Fruit fly (Drosophila melanogaster) whole organism, embryonic: ENCODE measurements around the gene Dbx.
A peak's percentile ranks its signal among the peaks of the same experiment; 100 is the strongest.

Experiments
- Antp ChIP-seq: fragments of 200-800 bp; sonication (Bioruptor generic); optimal IDR thresholded peaks from 3 replicates; lab custom pipeline; 2016; ENCODE audit warnings: missing biosample characterization, missing genetic modification characterization
- Bgb ChIP-seq: fragments of 200-800 bp; sonication (Bioruptor generic); IDR thresholded peaks from 2 replicates; pipeline ENCODE4 v1.3.6; 2022; ENCODE audit warnings: missing biosample characterization, missing genetic modification characterization; ENCODE audit not compliant: partially characterized antibody
- Blimp-1 ChIP-seq: fragments of 200-800 bp; sonication (Bioruptor generic); optimal IDR thresholded peaks from 3 replicates; lab custom pipeline; 2018; ENCODE audit warnings: missing biosample characterization, missing genetic modification characterization, mild to moderate bottlenecking, moderate library complexity, missing genetic modification reagents
- CG1024 ChIP-seq: fragments of 200-800 bp; sonication (Bioruptor generic); IDR thresholded peaks from 2 replicates; pipeline ENCODE4 v1.3.6; 2022; ENCODE audit warnings: missing biosample characterization, missing genetic modification characterization
- CG11504 ChIP-seq: fragments of 200-800 bp; sonication (Bioruptor generic); optimal IDR thresholded peaks from 3 replicates; lab custom pipeline; 2019; ENCODE audit warnings: missing biosample characterization, mild to moderate bottlenecking, missing genetic modification characterization, moderate library complexity
- CG11696 ChIP-seq: fragments of 200-800 bp; sonication (Bioruptor generic); IDR thresholded peaks from 2 replicates; pipeline ENCODE4 v1.3.6; 2022; ENCODE audit warnings: missing biosample characterization, missing genetic modification characterization
- CG12942 ChIP-seq: fragments of 200-800 bp; sonication (Bioruptor generic); optimal IDR thresholded peaks from 3 replicates; lab custom pipeline; 2016; ENCODE audit warnings: missing biosample characterization, missing genetic modification characterization
- CG13296 ChIP-seq: fragments of 200-800 bp; sonication (Bioruptor generic); optimal IDR thresholded peaks from 3 replicates; lab custom pipeline; 2018; ENCODE audit warnings: missing biosample characterization, mild to moderate bottlenecking, missing genetic modification characterization
- CG14014 ChIP-seq: fragments of 200-800 bp; sonication (Bioruptor generic); IDR thresholded peaks from 2 replicates; pipeline ENCODE4 v1.3.6; 2022; ENCODE audit warnings: missing biosample characterization, missing genetic modification characterization
- CG14050 ChIP-seq: fragments of 200-800 bp; sonication (Bioruptor generic); IDR thresholded peaks from 3 replicates; pipeline ENCODE4 v1.3.6; 2022; ENCODE audit warnings: missing biosample characterization, missing genetic modification characterization
- CG14441 ChIP-seq: fragments of 200-800 bp; sonication (Bioruptor generic); IDR thresholded peaks from 2 replicates; pipeline ENCODE4 v1.3.6; 2022; ENCODE audit warnings: missing biosample characterization, missing genetic modification characterization
- CG18599 ChIP-seq: fragments of 200-800 bp; sonication (Bioruptor generic); optimal IDR thresholded peaks from 3 replicates; lab custom pipeline; 2017; ENCODE audit warnings: missing biosample characterization, missing genetic modification characterization, mild to moderate bottlenecking, moderate library complexity, missing genetic modification reagents
- CG2678 ChIP-seq: fragments of 200-800 bp; sonication (Bioruptor generic); optimal IDR thresholded peaks from 3 replicates; lab custom pipeline; 2019; ENCODE audit warnings: missing biosample characterization, mild to moderate bottlenecking, missing genetic modification characterization, moderate library complexity
- CG32772 ChIP-seq: fragments of 200-800 bp; sonication (Bioruptor generic); IDR thresholded peaks from 2 replicates; pipeline ENCODE4 v1.3.6; 2022; ENCODE audit warnings: missing biosample characterization, missing genetic modification characterization
- CG3281 ChIP-seq: fragments of 200-800 bp; sonication (Bioruptor generic); optimal IDR thresholded peaks from 3 replicates; lab custom pipeline; 2017; ENCODE audit warnings: missing biosample characterization, mild to moderate bottlenecking, missing genetic modification characterization
- CG3847 ChIP-seq: fragments of 200-800 bp; sonication (Bioruptor generic); IDR thresholded peaks from 2 replicates; pipeline ENCODE4 v1.3.6; 2022; ENCODE audit warnings: missing biosample characterization, missing genetic modification characterization
- CG4820 ChIP-seq: fragments of 200-800 bp; sonication (Bioruptor generic); optimal IDR thresholded peaks from 3 replicates; lab custom pipeline; 2016; ENCODE audit warnings: missing biosample characterization, missing genetic modification characterization
- CG6813 ChIP-seq: fragments of 200-800 bp; sonication (Bioruptor generic); optimal IDR thresholded peaks from 2 replicates; lab custom pipeline; 2017; ENCODE audit warnings: missing biosample characterization, missing genetic modification characterization, mild to moderate bottlenecking, moderate library complexity, missing genetic modification reagents
- CG7839 ChIP-seq: fragments of 200-800 bp; sonication (Bioruptor generic); optimal IDR thresholded peaks from 3 replicates; lab custom pipeline; 2018; ENCODE audit warnings: missing biosample characterization, mild to moderate bottlenecking, missing genetic modification characterization, moderate library complexity
- CG8290 ChIP-seq, 3 experiments: fragments of 200-800 bp; sonication (Bioruptor generic); optimal IDR thresholded peaks; 2 replicates each; lab custom pipeline; 2016 to 2019; ENCODE audit warnings: missing biosample characterization in 3 of 3, missing genetic modification characterization in 3 of 3, mild to moderate bottlenecking in 2 of 3, moderate library complexity in 1 of 3
- CG8388 ChIP-seq: fragments of 200-800 bp; sonication (Bioruptor generic); optimal IDR thresholded peaks from 2 replicates; lab custom pipeline; 2019; ENCODE audit warnings: missing biosample characterization, mild to moderate bottlenecking, missing genetic modification characterization, moderate library complexity
- Dp ChIP-seq: fragments of 200-800 bp; sonication (Bioruptor generic); optimal IDR thresholded peaks from 2 replicates; lab custom pipeline; 2018; ENCODE audit warnings: missing biosample characterization, mild to moderate bottlenecking, missing genetic modification characterization, moderate library complexity
- HHEX ChIP-seq: fragments of 200-800 bp; sonication (Bioruptor generic); optimal IDR thresholded peaks from 3 replicates; lab custom pipeline; 2017; ENCODE audit warnings: missing biosample characterization, mild to moderate bottlenecking, missing genetic modification characterization, missing genetic modification reagents
- HLH3B ChIP-seq: fragments of 200-800 bp; sonication (Bioruptor generic); IDR thresholded peaks from 2 replicates; pipeline ENCODE4 v1.3.6; 2022; ENCODE audit warnings: missing biosample characterization, missing genetic modification characterization
- Meics ChIP-seq: fragments of 200-800 bp; sonication (Bioruptor generic); optimal IDR thresholded peaks from 2 replicates; lab custom pipeline; 2017; ENCODE audit warnings: missing biosample characterization, mild to moderate bottlenecking, missing genetic modification characterization
- Optix ChIP-seq: fragments of 200-800 bp; sonication (Bioruptor generic); IDR thresholded peaks from 3 replicates; pipeline ENCODE4 v1.3.6; 2022; ENCODE audit warnings: missing biosample characterization, missing genetic modification characterization
- Rfx ChIP-seq: fragments of 200-800 bp; sonication (Bioruptor generic); IDR thresholded peaks from 2 replicates; pipeline ENCODE4 v1.3.6; 2022; ENCODE audit warnings: missing biosample characterization, missing genetic modification characterization
- Xrp1 ChIP-seq: fragments of 200-800 bp; sonication (Bioruptor generic); IDR thresholded peaks from 2 replicates; pipeline ENCODE4 v1.3.6; 2022; ENCODE audit warnings: missing biosample characterization, missing genetic modification characterization
- aop ChIP-seq: fragments of 200-800 bp; sonication (Bioruptor generic); IDR thresholded peaks from 2 replicates; pipeline ENCODE4 v1.3.6; 2022; ENCODE audit warnings: missing biosample characterization, missing genetic modification characterization
- caup ChIP-seq: fragments of 200-800 bp; sonication (Bioruptor generic); optimal IDR thresholded peaks from 3 replicates; lab custom pipeline; 2017; ENCODE audit warnings: missing biosample characterization, mild to moderate bottlenecking, missing genetic modification characterization, moderate library complexity; ENCODE audit not compliant: severe bottlenecking
- cg ChIP-seq: fragments of 200-800 bp; sonication (Bioruptor generic); optimal IDR thresholded peaks from 3 replicates; lab custom pipeline; 2019; ENCODE audit warnings: missing biosample characterization, mild to moderate bottlenecking, missing genetic modification characterization, moderate library complexity
- chn ChIP-seq: fragments of 200-800 bp; sonication (Bioruptor generic); optimal IDR thresholded peaks from 2 replicates; lab custom pipeline; 2016; ENCODE audit warnings: missing biosample characterization, missing genetic modification characterization
- ci ChIP-seq: fragments of 200-800 bp; sonication (Bioruptor generic); IDR thresholded peaks from 3 replicates; pipeline ENCODE4 v1.3.6; 2022; ENCODE audit warnings: missing biosample characterization, missing genetic modification characterization
- crc ChIP-seq: fragments of 200-800 bp; sonication (Bioruptor generic); optimal IDR thresholded peaks from 2 replicates; lab custom pipeline; 2016; ENCODE audit warnings: missing biosample characterization, missing genetic modification characterization
- cwo ChIP-seq: fragments of 200-800 bp; sonication (Bioruptor generic); optimal IDR thresholded peaks from 3 replicates; lab custom pipeline; 2017; ENCODE audit warnings: missing biosample characterization, missing genetic modification characterization, mild to moderate bottlenecking, moderate library complexity, missing genetic modification reagents
- dmrt11E ChIP-seq: fragments of 200-800 bp; sonication (Bioruptor generic); optimal IDR thresholded peaks from 3 replicates; lab custom pipeline; 2018; ENCODE audit warnings: missing biosample characterization, mild to moderate bottlenecking, missing genetic modification characterization, moderate library complexity
- dysf ChIP-seq: fragments of 200-800 bp; sonication (Bioruptor generic); IDR thresholded peaks from 3 replicates; pipeline ENCODE4 v1.3.6; 2022; ENCODE audit warnings: missing biosample characterization, missing genetic modification characterization
- fru ChIP-seq: fragments of >200 bp; optimal IDR thresholded peaks from 2 replicates; lab custom pipeline; 2017
- gcm ChIP-seq: fragments of 200-800 bp; sonication (Bioruptor generic); optimal IDR thresholded peaks from 2 replicates; lab custom pipeline; 2019; ENCODE audit warnings: missing biosample characterization, mild to moderate bottlenecking, missing genetic modification characterization, moderate library complexity
- hkb ChIP-seq, 2 experiments: fragments of 200-800 bp in 1 of 2; fragments of >200 bp in 1 of 2; sonication (Bioruptor generic) in 1 of 2; IDR thresholded peaks in 1 of 2; optimal IDR thresholded peaks in 1 of 2; 2 replicates each; pipeline versions ENCODE4 v1.3.6 to Lab custom; 2017 to 2022; ENCODE audit warnings: missing biosample characterization in 1 of 2, missing genetic modification characterization in 1 of 2
- lab ChIP-seq: fragments of 200-800 bp; sonication (Bioruptor generic); optimal IDR thresholded peaks from 3 replicates; lab custom pipeline; 2017; ENCODE audit warnings: missing biosample characterization, missing genetic modification characterization, mild to moderate bottlenecking, moderate library complexity, missing genetic modification reagents
- onecut ChIP-seq: fragments of 200-800 bp; sonication (Bioruptor generic); IDR thresholded peaks from 2 replicates; pipeline ENCODE4 v1.3.6; 2022; ENCODE audit warnings: missing biosample characterization, missing genetic modification characterization
- phol ChIP-seq: fragments of 200-800 bp; sonication (Bioruptor generic); optimal IDR thresholded peaks from 3 replicates; lab custom pipeline; 2018; ENCODE audit warnings: missing biosample characterization, mild to moderate bottlenecking, missing genetic modification characterization, moderate library complexity
- row ChIP-seq: fragments of 200-800 bp; sonication (Bioruptor generic); IDR thresholded peaks from 3 replicates; pipeline ENCODE4 v1.3.6; 2022; ENCODE audit warnings: missing biosample characterization, missing genetic modification characterization
- slbo ChIP-seq: fragments of 200-800 bp; sonication (Bioruptor generic); IDR thresholded peaks from 2 replicates; pipeline ENCODE4 v1.3.6; 2022; ENCODE audit warnings: missing biosample characterization, missing genetic modification characterization
- sob ChIP-seq: fragments of 200-800 bp; sonication (Bioruptor generic); IDR thresholded peaks from 2 replicates; pipeline ENCODE4 v1.3.6; 2022; ENCODE audit warnings: missing biosample characterization, missing genetic modification characterization
- ssp ChIP-seq: fragments of 200-800 bp; sonication (Bioruptor generic); IDR thresholded peaks from 2 replicates; pipeline ENCODE4 v1.3.6; 2022; ENCODE audit warnings: missing biosample characterization, missing genetic modification characterization
- tin ChIP-seq: fragments of 200-800 bp; sonication (Bioruptor generic); optimal IDR thresholded peaks from 3 replicates; lab custom pipeline; 2016; ENCODE audit warnings: missing biosample characterization, missing genetic modification characterization
- toy ChIP-seq: fragments of 200-800 bp; sonication (Bioruptor generic); IDR thresholded peaks from 2 replicates; pipeline ENCODE4 v1.3.6; 2022; ENCODE audit warnings: missing biosample characterization, missing genetic modification characterization

Gene Dbx

DNA sequence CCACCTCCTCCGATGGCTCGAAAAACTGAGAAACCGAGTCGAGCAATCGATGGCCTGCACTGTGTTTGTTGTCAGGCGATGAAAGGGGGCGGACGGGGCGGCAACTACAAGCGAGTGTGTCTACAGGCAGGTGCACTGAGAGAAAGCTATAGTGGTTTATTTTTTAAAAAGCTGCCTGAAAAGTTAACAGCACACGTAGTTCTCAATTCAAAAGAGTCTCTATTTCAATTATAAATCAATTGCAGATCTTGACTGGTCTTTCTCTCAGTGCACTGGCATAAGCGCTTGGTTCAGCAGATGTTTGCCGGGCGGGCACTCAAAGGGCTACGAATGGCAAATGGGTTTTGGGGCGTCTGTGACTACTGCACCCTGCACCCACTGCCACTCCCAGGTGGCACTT is 40.4 kb upstream of the Dbx start (continued):
- no peak for TF ChIP-seq Meics (GFP tag; lab: Kevin White, UChicago)
- TF ChIP-seq Bgb (GFP tag; lab: Robert Waterston, UW), result no peak
- TF ChIP-seq Rfx (GFP tag; lab: Robert Waterston, UW), result peak; percentile 78
- TF ChIP-seq CG7839 (tag; lab: Kevin White, UChicago), result peak; percentile 41
- peak; percentile 62 for TF ChIP-seq ci (GFP tag; lab: Robert Waterston, UW)
- no peak for TF ChIP-seq cwo (GFP tag; lab: Kevin White, UChicago)
- no peak for TF ChIP-seq cg (GFP tag; lab: Kevin White, UChicago)
- TF ChIP-seq aop (GFP tag; lab: Robert Waterston, UW), result 0 out of 2 replicates have a peak, but pooled peaks have one; percentile 3
- TF ChIP-seq Optix (GFP tag; lab: Robert Waterston, UW), result no peak
- TF ChIP-seq hkb (optimal IDR thresholded peaks at IDR 0.05; lab: Kevin White, UChicago), result no peak
- TF ChIP-seq hkb (GFP tag; IDR thresholded peaks at IDR 0.05; lab: Robert Waterston, UW), result peak; percentile 57; the same call in 1 of the 2 replicates
- peak; percentile 25 for TF ChIP-seq CG4820 (GFP tag; lab: Kevin White, UChicago)
- TF ChIP-seq CG11504 (tag; lab: Kevin White, UChicago), result peak; percentile 59
- TF ChIP-seq CG8388 (GFP tag; lab: Kevin White, UChicago), result no peak
- no peak for TF ChIP-seq CG12942 (GFP tag; lab: Kevin White, UChicago)
- TF ChIP-seq CG18599 (GFP tag; lab: Kevin White, UChicago), result peak; percentile 59
- TF ChIP-seq gcm (GFP tag; lab: Kevin White, UChicago), result no peak
- TF ChIP-seq chn (GFP tag; lab: Kevin White, UChicago), result no peak
- TF ChIP-seq tin (GFP tag; lab: Kevin White, UChicago), result peak; percentile 59
- TF ChIP-seq CG8290 (GFP tag; optimal IDR thresholded peaks at IDR 0.05; lab: Kevin White, UChicago), result no peak
- TF ChIP-seq CG8290 (tag; optimal IDR thresholded peaks at IDR 0.05; lab: Kevin White, UChicago), result peak in 1 of 2 experiments; percentile 40
- peak; percentile 19 for TF ChIP-seq CG6813 (GFP tag; lab: Kevin White, UChicago)
- TF ChIP-seq dysf (GFP tag; lab: Robert Waterston, UW), result peak; percentile 75
- TF ChIP-seq CG11696, result peak; percentile 63; the same call in 1 of the 2 replicates
- TF ChIP-seq phol (tag; lab: Kevin White, UChicago), result peak; percentile 32
- TF ChIP-seq slbo (GFP tag; lab: Robert Waterston, UW), result peak; percentile 39; the same call in 1 of the 2 replicates
- TF ChIP-seq CG3281, result peak; percentile 35
- peak; percentile 23 for TF ChIP-seq Blimp-1 (GFP tag; lab: Kevin White, UChicago)
- peak; percentile 59; the same call in 1 of the 2 replicates for TF ChIP-seq ssp (GFP tag; lab: Robert Waterston, UW)
- TF ChIP-seq CG14014 (GFP tag; lab: Robert Waterston, UW), result peak; percentile 46; the same call in 1 of the 2 replicates
- no peak for TF ChIP-seq Dp
- TF ChIP-seq dmrt11E (tag; lab: Kevin White, UChicago), result no peak
- peak; percentile 16 for TF ChIP-seq CG2678 (tag; lab: Kevin White, UChicago)
- peak; percentile 60 for TF ChIP-seq row (GFP tag; lab: Robert Waterston, UW)
- peak; percentile 62; the same call in 1 of the 2 replicates for TF ChIP-seq HLH3B (GFP tag; lab: Robert Waterston, UW)
- TF ChIP-seq onecut (GFP tag; lab: Robert Waterston, UW), result peak; percentile 35; the same call in 1 of the 2 replicates
- no peak for TF ChIP-seq HHEX (GFP tag; lab: Kevin White, UChicago)
- TF ChIP-seq CG3847 (GFP tag; lab: Robert Waterston, UW), result peak; percentile 39
- TF ChIP-seq caup, result peak; percentile 19
- TF ChIP-seq CG14050 (GFP tag; lab: Robert Waterston, UW), result 0 out of 3 replicates have a peak, but pooled peaks have one; percentile 22
- TF ChIP-seq toy, result peak; percentile 6; the same call in 1 of the 2 replicates
- peak; percentile 34 for TF ChIP-seq Antp (GFP tag; lab: Kevin White, UChicago)
- TF ChIP-seq lab (GFP tag; lab: Kevin White, UChicago), result peak; percentile 66
- TF ChIP-seq sob, result peak; percentile 49; the same call in 1 of the 2 replicates
- TF ChIP-seq Xrp1 (GFP tag; lab: Robert Waterston, UW), result peak; percentile 45; the same call in 1 of the 2 replicates
- no peak for TF ChIP-seq fru (lab: Kevin White, UChicago)
- no peak for TF ChIP-seq crc
- TF ChIP-seq CG32772, result 0 out of 2 replicates have a peak, but pooled peaks have one; percentile 37
- peak; percentile 73 for TF ChIP-seq CG14441
- TF ChIP-seq CG1024 (GFP tag; lab: Robert Waterston, UW), result 0 out of 2 replicates have a peak, but pooled peaks have one; percentile 26
- no peak for TF ChIP-seq CG13296 (GFP tag; lab: Kevin White, UChicago)
